Fruit fly (Drosophila melanogaster): Measurements from ENCODE around the gene CG15599.
A peak's percentile ranks its signal among the peaks of the same experiment; 100 is the strongest.

Gene CG15599

dm6 chrX:15710751-15711179 lies 22.1 kb upstream of the CG15599 start (continued):
- TF ChIP-seq CkIIα-i1 (GFP tag; IDR thresholded peaks at IDR 0.05) (no peak), zf30C (GFP tag; optimal IDR thresholded peaks at IDR 0.05) (no peak), CG6813 (GFP tag; optimal IDR thresholded peaks at IDR 0.05) (no peak), CG3838 (GFP tag; optimal IDR thresholded peaks at IDR 0.05) (no peak), seq (GFP tag; IDR thresholded peaks at IDR 0.05) (no peak), sens (GFP tag) (no peak), Dip2 (GFP tag; IDR thresholded peaks at IDR 0.05) (no peak), ac (GFP tag; optimal IDR thresholded peaks at IDR 0.05) (no peak), CG13287 (GFP tag; IDR thresholded peaks at IDR 0.05; ENCODE audit: partially characterized antibody) (no peak), bbx (GFP tag; IDR thresholded peaks at IDR 0.05; ENCODE audit: partially characterized antibody) (no peak), CG8478 (optimal IDR thresholded peaks at IDR 0.05) (no peak), CG13424 (tag; optimal IDR thresholded peaks at IDR 0.05) (no peak), CG12659 (GFP tag; optimal IDR thresholded peaks at IDR 0.05) (no peak), Myb (GFP tag; optimal IDR thresholded peaks at IDR 0.05) (no peak), Ravus (GFP tag; IDR thresholded peaks at IDR 0.05) (no peak), scrt (GFP tag; optimal IDR thresholded peaks at IDR 0.05) (no peak), her (GFP tag; optimal IDR thresholded peaks at IDR 0.05) (no peak), CG4617 (GFP tag; optimal IDR thresholded peaks at IDR 0.05; ENCODE audit: borderline replicate concordance) (peak; percentile 13), NK7.1 (GFP tag; optimal IDR thresholded peaks at IDR 0.05) (no peak), Fer2 (tag; optimal IDR thresholded peaks at IDR 0.05) (no peak), gcm2 (GFP tag; optimal IDR thresholded peaks at IDR 0.05) (no peak), CG12299 (tag; optimal IDR thresholded peaks at IDR 0.05) (no peak), CG9797 (GFP tag; optimal IDR thresholded peaks at IDR 0.05) (peak; percentile 42), pb (GFP tag; optimal IDR thresholded peaks at IDR 0.05) (no peak), Blimp-1 (GFP tag; optimal IDR thresholded peaks at IDR 0.05) (no peak), Doc3 (GFP tag; IDR thresholded peaks at IDR 0.05; ENCODE audit: partially characterized antibody) (no peak), Bteb2 (GFP tag; optimal IDR thresholded peaks at IDR 0.05) (no peak), Dref (GFP tag; IDR thresholded peaks at IDR 0.05) (no peak), Fer3 (tag; optimal IDR thresholded peaks at IDR 0.05) (no peak), disco-r (GFP tag; optimal IDR thresholded peaks at IDR 0.05) (no peak), gsb (GFP tag; IDR thresholded peaks at IDR 0.05) (no peak), gfzf (GFP tag; optimal IDR thresholded peaks at IDR 0.05) (peak; percentile 61), fd102C (GFP tag; optimal IDR thresholded peaks at IDR 0.05) (no peak), fd64A (GFP tag; optimal IDR thresholded peaks at IDR 0.05) (no peak), Rfx (GFP tag; IDR thresholded peaks at IDR 0.05) (no peak), fd96Cb (tag; optimal IDR thresholded peaks at IDR 0.05) (no peak), CG34422 (GFP tag; IDR thresholded peaks at IDR 0.05) (no peak), CG1602 (GFP tag; optimal IDR thresholded peaks at IDR 0.05) (no peak), Sin3A (optimal IDR thresholded peaks at IDR 0.05) (peak; percentile 21), mirr (GFP tag; optimal IDR thresholded peaks at IDR 0.05) (no peak), B-H1 (GFP tag; IDR thresholded peaks at IDR 0.05) (no peak), tin (GFP tag; optimal IDR thresholded peaks at IDR 0.05) (no peak), Awh (GFP tag; IDR thresholded peaks at IDR 0.05) (no peak), ftz-f1 (GFP tag; optimal IDR thresholded peaks at IDR 0.05) (no peak), Atf-2 (GFP tag; optimal IDR thresholded peaks at IDR 0.05) (no peak), HHEX (GFP tag; optimal IDR thresholded peaks at IDR 0.05) (no peak), CG11723 (GFP tag; optimal IDR thresholded peaks at IDR 0.05) (no peak), CG15601 (tag; optimal IDR thresholded peaks at IDR 0.05) (peak; percentile 7), Vsx1 (GFP tag; optimal IDR thresholded peaks at IDR 0.05) (no peak), CG8290 (GFP tag; optimal IDR thresholded peaks at IDR 0.05) (no peak), CG8290 (tag; optimal IDR thresholded peaks at IDR 0.05) (no peak), CG5953 (GFP tag; IDR thresholded peaks at IDR 0.05) (no peak), CG42726 (GFP tag; IDR thresholded peaks at IDR 0.05; ENCODE audit: partially characterized antibody) (no peak)

Measured in whole organism, embryonic.